Worm (Caenorhabditis elegans): ENCODE measurements around the gene C01G5.25.
A peak's percentile ranks its signal among the peaks of the same experiment; 100 is the strongest.

Gene C01G5.25

ce11 chrIV:6528202-6528601, 13.3 kb upstream of the C01G5.25 start:
- TF ChIP-seq tbx-37 (GFP tag; conservative IDR thresholded peaks at IDR 0.05) (no peak), hnd-1 (tag; optimal IDR thresholded peaks at IDR 0.05) (no peak), sea-1 (GFP tag; conservative IDR thresholded peaks at IDR 0.05) (no peak), tbx-11 (GFP tag; IDR thresholded peaks at IDR 0.05) (no peak), ceh-13 (GFP tag; optimal IDR thresholded peaks at IDR 0.05) (no peak), B0310.2 (tag; optimal IDR thresholded peaks at IDR 0.05) (no peak), ets-7 (tag; optimal IDR thresholded peaks at IDR 0.05) (no peak), ama-1 (optimal IDR thresholded peaks at IDR 0.05) (no peak), ceh-36 (tag; optimal IDR thresholded peaks at IDR 0.05) (no peak), pes-1 (GFP tag; IDR thresholded peaks at IDR 0.05) (no peak), aly-1 (tag; optimal IDR thresholded peaks at IDR 0.05) (no peak), scrt-1 (GFP tag; IDR thresholded peaks at IDR 0.05) (no peak), F13C5.2 (tag; optimal IDR thresholded peaks at IDR 0.05) (no peak), hmg-4 (GFP tag; optimal IDR thresholded peaks at IDR 0.05) (no peak), hmbx-1 (tag; optimal IDR thresholded peaks at IDR 0.05) (no peak)

- no peak for TF ChIP-seq hmg-4 (GFP tag; optimal IDR thresholded peaks at IDR 0.05)
- TF ChIP-seq F13C5.2 (tag; optimal IDR thresholded peaks at IDR 0.05) = no peak
- TF ChIP-seq scrt-1 (GFP tag; IDR thresholded peaks at IDR 0.05) = no peak
- no peak for TF ChIP-seq tbx-11 (GFP tag; IDR thresholded peaks at IDR 0.05)
- TF ChIP-seq hnd-1 (tag; optimal IDR thresholded peaks at IDR 0.05) = no peak
- no peak for TF ChIP-seq hmbx-1 (tag; optimal IDR thresholded peaks at IDR 0.05)
- no peak for TF ChIP-seq tra-4 (tag; optimal IDR thresholded peaks at IDR 0.05)
- no peak for TF ChIP-seq flt-1 (GFP tag; IDR thresholded peaks at IDR 0.05)
- TF ChIP-seq B0310.2 (tag; optimal IDR thresholded peaks at IDR 0.05) = no peak
- no peak for TF ChIP-seq tbx-37 (GFP tag; conservative IDR thresholded peaks at IDR 0.05)
- TF ChIP-seq ceh-36 (tag; optimal IDR thresholded peaks at IDR 0.05) = no peak
Measured at ce11 chrIV:6529832-6530231, 11.7 kb upstream of the C01G5.25 start.

- TF ChIP-seq scrt-1 (GFP tag; IDR thresholded peaks at IDR 0.05) (no peak), B0310.2 (tag; optimal IDR thresholded peaks at IDR 0.05) (no peak), tbx-11 (GFP tag; IDR thresholded peaks at IDR 0.05) (no peak), ceh-13 (GFP tag; optimal IDR thresholded peaks at IDR 0.05) (no peak), aly-1 (tag; optimal IDR thresholded peaks at IDR 0.05) (no peak), hmg-4 (GFP tag; optimal IDR thresholded peaks at IDR 0.05) (no peak), pes-1 (GFP tag; IDR thresholded peaks at IDR 0.05) (no peak), ceh-36 (tag; optimal IDR thresholded peaks at IDR 0.05) (no peak), hmbx-1 (tag; optimal IDR thresholded peaks at IDR 0.05) (no peak), ets-7 (tag; optimal IDR thresholded peaks at IDR 0.05) (no peak), sea-1 (GFP tag; conservative IDR thresholded peaks at IDR 0.05) (no peak), tbx-37 (GFP tag; conservative IDR thresholded peaks at IDR 0.05) (no peak), ama-1 (optimal IDR thresholded peaks at IDR 0.05) (no peak), flt-1 (GFP tag; IDR thresholded peaks at IDR 0.05) (no peak), tra-4 (tag; optimal IDR thresholded peaks at IDR 0.05) (no peak), hnd-1 (tag; optimal IDR thresholded peaks at IDR 0.05) (no peak), F13C5.2 (tag; optimal IDR thresholded peaks at IDR 0.05) (no peak)
Measured at ce11 chrIV:6531450-6531849, 10.0 kb upstream of the C01G5.25 start, which contains the start of gene C01G5.4. C01G5.4 (plus strand) TSS chrIV:6531750.

- TF ChIP-seq flt-1 (GFP tag; IDR thresholded peaks at IDR 0.05) (no peak), hmg-4 (GFP tag; optimal IDR thresholded peaks at IDR 0.05) (no peak), ceh-13 (GFP tag; optimal IDR thresholded peaks at IDR 0.05) (no peak), ets-7 (tag; optimal IDR thresholded peaks at IDR 0.05) (no peak), F13C5.2 (tag; optimal IDR thresholded peaks at IDR 0.05) (no peak), ama-1 (optimal IDR thresholded peaks at IDR 0.05) (no peak), hnd-1 (tag; optimal IDR thresholded peaks at IDR 0.05) (no peak), hmbx-1 (tag; optimal IDR thresholded peaks at IDR 0.05) (no peak), ceh-36 (tag; optimal IDR thresholded peaks at IDR 0.05) (no peak), tbx-37 (GFP tag; conservative IDR thresholded peaks at IDR 0.05) (no peak), aly-1 (tag; optimal IDR thresholded peaks at IDR 0.05) (no peak), tbx-11 (GFP tag; IDR thresholded peaks at IDR 0.05) (no peak), scrt-1 (GFP tag; IDR thresholded peaks at IDR 0.05) (no peak), B0310.2 (tag; optimal IDR thresholded peaks at IDR 0.05) (no peak), sea-1 (GFP tag; conservative IDR thresholded peaks at IDR 0.05) (no peak), pes-1 (GFP tag; IDR thresholded peaks at IDR 0.05) (no peak)
Measured at ce11 chrIV:6535908-6536307, 5.6 kb upstream of the C01G5.25 start, which contains the start of gene C01G5.3. C01G5.3 (plus strand) TSS chrIV:6536208.

- TF ChIP-seq F13C5.2 (tag; optimal IDR thresholded peaks at IDR 0.05) = no peak
- TF ChIP-seq ets-7 (tag; optimal IDR thresholded peaks at IDR 0.05) = no peak
- TF ChIP-seq hmg-4 (GFP tag; optimal IDR thresholded peaks at IDR 0.05) = no peak
Measured at ce11 chrIV:6542962-6543361, 1.5 kb downstream of the C01G5.25 start.

ce11 chrIV:6547397-6547796, 5.9 kb downstream of the C01G5.25 start:
- TF ChIP-seq tra-4 (tag; optimal IDR thresholded peaks at IDR 0.05) (no peak), hmbx-1 (tag; optimal IDR thresholded peaks at IDR 0.05) (no peak)

- TF ChIP-seq ceh-13 (GFP tag; optimal IDR thresholded peaks at IDR 0.05) (no peak), ets-7 (tag; optimal IDR thresholded peaks at IDR 0.05) (no peak), F13C5.2 (tag; optimal IDR thresholded peaks at IDR 0.05) (no peak)
Measured at ce11 chrIV:6548609-6549008, 7.1 kb downstream of the C01G5.25 start, which contains the start of gene fan-1. fan-1 (plus strand) TSS chrIV:6548686.

ce11 chrIV:6551359-6552031, 10.0 kb downstream of the C01G5.25 start:
- TF ChIP-seq ceh-36 (tag; optimal IDR thresholded peaks at IDR 0.05) = peak; percentile 19
